Fruit fly (Drosophila melanogaster) whole organism, embryonic: ENCODE measurements around the gene orion.
A peak's percentile ranks its signal among the peaks of the same experiment; 100 is the strongest.

Experiments used
- Asciz ChIP-seq: fragments of 200-800 bp; sonication (Bioruptor generic); optimal IDR thresholded peaks from 2 replicates; lab custom pipeline; 2017; ENCODE audit warnings: missing biosample characterization, mild to moderate bottlenecking, missing genetic modification characterization, missing genetic modification reagents
- Atf6 ChIP-seq: fragments of 200-800 bp; sonication (Bioruptor generic); IDR thresholded peaks from 2 replicates; pipeline ENCODE4 v1.3.6; 2022; ENCODE audit warnings: missing biosample characterization, missing genetic modification characterization
- Bdp1 ChIP-seq: fragments of 200-800 bp; sonication (Bioruptor generic); optimal IDR thresholded peaks from 3 replicates; lab custom pipeline; 2016; ENCODE audit warnings: missing biosample characterization, missing genetic modification characterization
- Blimp-1 ChIP-seq: fragments of 200-800 bp; sonication (Bioruptor generic); optimal IDR thresholded peaks from 3 replicates; lab custom pipeline; 2018; ENCODE audit warnings: missing biosample characterization, missing genetic modification characterization, mild to moderate bottlenecking, moderate library complexity, missing genetic modification reagents
- CG10267 ChIP-seq: fragments of 200-800 bp; sonication (Bioruptor generic); optimal IDR thresholded peaks from 2 replicates; lab custom pipeline; 2018; ENCODE audit warnings: missing biosample characterization, mild to moderate bottlenecking, missing genetic modification characterization, moderate library complexity
- CG11695 ChIP-seq: fragments of 200-800 bp; sonication (Bioruptor generic); IDR thresholded peaks from 3 replicates; pipeline ENCODE4 v1.3.6; 2022; ENCODE audit warnings: missing biosample characterization, missing genetic modification characterization
- CG1233 ChIP-seq: fragments of 200-800 bp; sonication (Bioruptor generic); optimal IDR thresholded peaks from 4 replicates; lab custom pipeline; 2018; ENCODE audit warnings: missing biosample characterization, mild to moderate bottlenecking, missing genetic modification characterization
- CG15601 ChIP-seq: fragments of 200-800 bp; sonication (Bioruptor generic); optimal IDR thresholded peaks from 3 replicates; lab custom pipeline; 2019; ENCODE audit warnings: missing biosample characterization, mild to moderate bottlenecking, missing genetic modification characterization, moderate library complexity
- CG17829 ChIP-seq: fragments of 200-800 bp; optimal IDR thresholded peaks from 2 replicates; lab custom pipeline; 2019; ENCODE audit warnings: missing biosample characterization, mild to moderate bottlenecking, missing genetic modification characterization, moderate library complexity
- CG18599 ChIP-seq: fragments of 200-800 bp; sonication (Bioruptor generic); optimal IDR thresholded peaks from 3 replicates; lab custom pipeline; 2017; ENCODE audit warnings: missing biosample characterization, missing genetic modification characterization, mild to moderate bottlenecking, moderate library complexity, missing genetic modification reagents
- CG30403 ChIP-seq: fragments of 200-800 bp; sonication (Bioruptor generic); optimal IDR thresholded peaks from 3 replicates; lab custom pipeline; 2016; ENCODE audit warnings: missing biosample characterization, missing genetic modification characterization
- CG34422 ChIP-seq: fragments of 200-800 bp; sonication (Bioruptor generic); IDR thresholded peaks from 3 replicates; pipeline ENCODE4 v1.3.6; 2022; ENCODE audit warnings: missing biosample characterization, missing genetic modification characterization
- CG4328 ChIP-seq: fragments of 200-800 bp; sonication (Bioruptor generic); optimal IDR thresholded peaks from 3 replicates; lab custom pipeline; 2017; ENCODE audit warnings: missing biosample characterization, missing genetic modification reagents, missing genetic modification characterization
- CG4360 ChIP-seq: fragments of 200-800 bp; sonication (Bioruptor generic); IDR thresholded peaks from 2 replicates; pipeline ENCODE4 v1.3.6; 2022; ENCODE audit warnings: missing biosample characterization, missing genetic modification characterization
- CG4707 ChIP-seq: fragments of 200-800 bp; sonication (Bioruptor generic); optimal IDR thresholded peaks from 2 replicates; lab custom pipeline; 2018; ENCODE audit warnings: missing biosample characterization, mild to moderate bottlenecking, missing genetic modification characterization, moderate library complexity
- CG4854 ChIP-seq: fragments of 200-800 bp; sonication (Bioruptor generic); optimal IDR thresholded peaks from 2 replicates; lab custom pipeline; 2016; ENCODE audit warnings: missing biosample characterization, missing genetic modification characterization, inconsistent platforms
- CG8388 ChIP-seq: fragments of 200-800 bp; sonication (Bioruptor generic); optimal IDR thresholded peaks from 2 replicates; lab custom pipeline; 2019; ENCODE audit warnings: missing biosample characterization, mild to moderate bottlenecking, missing genetic modification characterization, moderate library complexity
- CG8924 ChIP-seq: fragments of 200-800 bp; optimal IDR thresholded peaks from 3 replicates; lab custom pipeline; 2019; ENCODE audit warnings: missing biosample characterization, mild to moderate bottlenecking, missing genetic modification characterization, moderate library complexity
- CG9437 ChIP-seq: fragments of 200-800 bp; sonication (Bioruptor generic); optimal IDR thresholded peaks from 2 replicates; lab custom pipeline; 2018; ENCODE audit warnings: missing biosample characterization, mild to moderate bottlenecking, missing genetic modification characterization
- CrebB ChIP-seq: fragments of 200-800 bp; sonication (Bioruptor generic); optimal IDR thresholded peaks from 3 replicates; lab custom pipeline; 2018; ENCODE audit warnings: missing biosample characterization, mild to moderate bottlenecking, missing genetic modification characterization
- Dll ChIP-seq: fragments of 200-800 bp; sonication (Bioruptor generic); IDR thresholded peaks from 4 replicates; pipeline ENCODE4 v1.3.6; 2022; ENCODE audit warnings: missing biosample characterization, missing genetic modification characterization; ENCODE audit not compliant: partially characterized antibody
- Doc3 ChIP-seq: fragments of 200-800 bp; sonication (Bioruptor generic); IDR thresholded peaks from 3 replicates; pipeline ENCODE4 v1.3.6; 2022; ENCODE audit warnings: missing biosample characterization, missing genetic modification characterization; ENCODE audit not compliant: partially characterized antibody
- Ets65A ChIP-seq: fragments of 200-800 bp; sonication (Bioruptor generic); peaks from one replicate; lab custom pipeline; 2016; ENCODE audit warnings: missing biosample characterization, missing genetic modification characterization
- Gug ChIP-seq: fragments of 200-800 bp; sonication (Bioruptor generic); IDR thresholded peaks from 4 replicates; pipeline ENCODE4 v1.3.6; 2022; ENCODE audit warnings: missing biosample characterization, missing genetic modification characterization
- HLH54F ChIP-seq: fragments of 200-800 bp; sonication (Bioruptor generic); optimal IDR thresholded peaks from 3 replicates; lab custom pipeline; 2016; ENCODE audit warnings: missing biosample characterization, missing genetic modification characterization
- HLHmδ ChIP-seq: fragments of 200-800 bp; sonication (Bioruptor generic); optimal IDR thresholded peaks from 2 replicates; lab custom pipeline; 2018; ENCODE audit warnings: missing biosample characterization, mild to moderate bottlenecking, missing genetic modification characterization, moderate library complexity
- Hr39 ChIP-seq: fragments of >200 bp; optimal IDR thresholded peaks from 2 replicates; lab custom pipeline; 2017
- Hr78 ChIP-seq, 2 experiments: fragments of 200-800 bp in 1 of 2; fragments of >200 bp in 1 of 2; sonication (Bioruptor generic) in 1 of 2; optimal IDR thresholded peaks; 2 replicates each; lab custom pipeline; 2017 to 2019; ENCODE audit warnings: missing biosample characterization in 2 of 2, missing genetic modification characterization in 2 of 2, mild to moderate bottlenecking in 1 of 2, moderate library complexity in 1 of 2
- Pdp1 ChIP-seq, 2 experiments: fragments of 200-800 bp; sonication (Bioruptor generic); optimal IDR thresholded peaks; 3 replicates each; lab custom pipeline; 2016; ENCODE audit warnings: missing biosample characterization in 2 of 2, missing genetic modification characterization in 2 of 2, mild to moderate bottlenecking in 1 of 2, moderate library complexity in 1 of 2
- Sox100B ChIP-seq: fragments of 200-800 bp; sonication (Bioruptor generic); optimal IDR thresholded peaks from 3 replicates; lab custom pipeline; 2018; ENCODE audit warnings: missing biosample characterization, mild to moderate bottlenecking, missing genetic modification characterization
- TFAM ChIP-seq: fragments of 200-800 bp; sonication (Bioruptor generic); optimal IDR thresholded peaks from 2 replicates; lab custom pipeline; 2017; ENCODE audit warnings: missing biosample characterization, missing genetic modification characterization, inconsistent platforms
- ase ChIP-seq: fragments of 200-800 bp; sonication (Bioruptor generic); IDR thresholded peaks from 3 replicates; pipeline ENCODE4 v1.3.6; 2022; ENCODE audit warnings: missing biosample characterization, missing genetic modification characterization
- bbx ChIP-seq: fragments of 200-800 bp; sonication (Bioruptor generic); IDR thresholded peaks from 2 replicates; pipeline ENCODE4 v1.3.6; 2022; ENCODE audit warnings: missing biosample characterization, missing genetic modification characterization; ENCODE audit not compliant: partially characterized antibody
- cg ChIP-seq: fragments of 200-800 bp; sonication (Bioruptor generic); optimal IDR thresholded peaks from 3 replicates; lab custom pipeline; 2019; ENCODE audit warnings: missing biosample characterization, mild to moderate bottlenecking, missing genetic modification characterization, moderate library complexity
- dimm ChIP-seq: fragments of 200-800 bp; sonication (Bioruptor generic); IDR thresholded peaks from 2 replicates; pipeline ENCODE4 v1.3.6; 2022; ENCODE audit warnings: missing biosample characterization, missing genetic modification characterization
- dysf ChIP-seq: fragments of 200-800 bp; sonication (Bioruptor generic); IDR thresholded peaks from 3 replicates; pipeline ENCODE4 v1.3.6; 2022; ENCODE audit warnings: missing biosample characterization, missing genetic modification characterization
- en ChIP-seq: fragments of 200-800 bp; sonication (Bioruptor generic); optimal IDR thresholded peaks from 2 replicates; lab custom pipeline; 2016; ENCODE audit warnings: missing biosample characterization, missing genetic modification characterization
- ewg ChIP-seq: fragments of 200-800 bp; sonication (Bioruptor generic); optimal IDR thresholded peaks from 3 replicates; lab custom pipeline; 2017; ENCODE audit warnings: mild to moderate bottlenecking, missing biosample characterization, missing genetic modification reagents, missing genetic modification characterization
- fd3F ChIP-seq: fragments of 200-800 bp; sonication (Bioruptor generic); optimal IDR thresholded peaks from 2 replicates; lab custom pipeline; 2018; ENCODE audit warnings: missing biosample characterization, mild to moderate bottlenecking, missing genetic modification characterization, moderate library complexity
- kni ChIP-seq: fragments of 200-800 bp; sonication (Bioruptor generic); optimal IDR thresholded peaks from 3 replicates; lab custom pipeline; 2017; ENCODE audit warnings: mild to moderate bottlenecking, missing biosample characterization, missing genetic modification reagents, missing genetic modification characterization
- p53 ChIP-seq: fragments of 200-800 bp; sonication (Bioruptor generic); optimal IDR thresholded peaks from 2 replicates; lab custom pipeline; 2016; ENCODE audit warnings: missing biosample characterization, missing genetic modification characterization
- row ChIP-seq: fragments of 200-800 bp; sonication (Bioruptor generic); IDR thresholded peaks from 3 replicates; pipeline ENCODE4 v1.3.6; 2022; ENCODE audit warnings: missing biosample characterization, missing genetic modification characterization
- sd ChIP-seq: fragments of 200-800 bp; sonication (Bioruptor generic); optimal IDR thresholded peaks from 3 replicates; lab custom pipeline; 2018; ENCODE audit warnings: missing biosample characterization, mild to moderate bottlenecking, missing genetic modification characterization, moderate library complexity
- sisA ChIP-seq: fragments of 200-800 bp; sonication (Bioruptor generic); IDR thresholded peaks from 2 replicates; pipeline ENCODE4 v1.3.6; 2022; ENCODE audit warnings: missing biosample characterization, missing genetic modification characterization
- tll ChIP-seq, 2 experiments: fragments of 200-800 bp in 1 of 2; fragments of >200 bp in 1 of 2; sonication (Bioruptor generic) in 1 of 2; optimal IDR thresholded peaks; 2 replicates each; lab custom pipeline; 2017 to 2019; ENCODE audit warnings: missing biosample characterization in 2 of 2, missing genetic modification characterization in 2 of 2, mild to moderate bottlenecking in 1 of 2, moderate library complexity in 1 of 2
- tup ChIP-seq: fragments of 200-800 bp; sonication (Bioruptor generic); optimal IDR thresholded peaks from 2 replicates; lab custom pipeline; 2016; ENCODE audit warnings: missing biosample characterization, mild to moderate bottlenecking, missing genetic modification characterization, moderate library complexity
- tx ChIP-seq: fragments of 200-800 bp; sonication (Bioruptor generic); optimal IDR thresholded peaks from 2 replicates; lab custom pipeline; 2016; ENCODE audit warnings: missing biosample characterization, missing genetic modification characterization
- unpg ChIP-seq: fragments of 200-800 bp; sonication (Bioruptor generic); optimal IDR thresholded peaks from 3 replicates; lab custom pipeline; 2018; ENCODE audit warnings: missing biosample characterization, mild to moderate bottlenecking, missing genetic modification characterization, moderate library complexity
- zfh1 ChIP-seq: fragments of 200-800 bp; sonication (Bioruptor generic); IDR thresholded peaks from 3 replicates; pipeline ENCODE4 v1.3.6; 2022; ENCODE audit warnings: missing biosample characterization, missing genetic modification characterization

orion gene

DNA sequence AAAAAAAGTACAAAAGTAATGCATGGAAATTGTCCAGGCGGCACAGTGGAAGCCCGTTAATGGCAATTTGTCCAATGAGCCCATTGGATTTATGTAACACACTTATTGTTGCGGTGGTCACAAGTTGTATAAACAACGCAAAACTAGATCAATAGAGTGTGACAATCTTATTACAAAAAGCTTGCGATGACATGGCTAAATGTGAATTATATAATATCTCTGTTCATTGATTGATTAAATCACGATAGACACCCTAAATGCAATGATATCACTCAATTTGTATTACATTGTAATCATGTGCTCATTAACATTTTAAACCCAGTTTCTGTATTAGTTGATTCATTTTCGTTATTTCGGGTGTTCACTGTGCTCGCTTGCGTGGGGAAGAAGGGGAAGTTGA, 31.3 kb upstream of the orion start (continued):
- TF ChIP-seq tx (GFP tag; lab: Kevin White, UChicago): no peak
- TF ChIP-seq Sox100B: peak; percentile 36
- TF ChIP-seq CG4360 (GFP tag; lab: Robert Waterston, UW): no peak
- TF ChIP-seq sisA (GFP tag; lab: Robert Waterston, UW): no peak
- no peak for TF ChIP-seq tup (GFP tag; lab: Kevin White, UChicago)
- no peak for TF ChIP-seq CG1233 (GFP tag; lab: Kevin White, UChicago)
- peak; percentile 30 for TF ChIP-seq Blimp-1 (GFP tag; lab: Kevin White, UChicago)
- no peak for TF ChIP-seq CrebB (tag; lab: Kevin White, UChicago)
- TF ChIP-seq CG9437 (GFP tag; lab: Kevin White, UChicago): no peak
- no peak for TF ChIP-seq ase (GFP tag; lab: Robert Waterston, UW)
- no peak for TF ChIP-seq CG18599 (GFP tag; lab: Kevin White, UChicago)
- TF ChIP-seq CG4707 (GFP tag; lab: Kevin White, UChicago): no peak
- no peak for TF ChIP-seq CG4854
- peak; percentile 9 for TF ChIP-seq CG8924 (tag; lab: Kevin White, UChicago)
- TF ChIP-seq CG30403 (GFP tag; lab: Kevin White, UChicago): peak; percentile 18
- no peak for TF ChIP-seq ewg
- no peak for TF ChIP-seq TFAM
- no peak for TF ChIP-seq CG15601 (tag; lab: Kevin White, UChicago)
- TF ChIP-seq CG17829 (tag; lab: Kevin White, UChicago): peak; percentile 5
- TF ChIP-seq unpg (GFP tag; lab: Kevin White, UChicago): peak; percentile 23
- TF ChIP-seq dysf (GFP tag; lab: Robert Waterston, UW): no peak
- peak; percentile 45; the same call in 2 of the 3 replicates for TF ChIP-seq row (GFP tag; lab: Robert Waterston, UW)
- TF ChIP-seq p53 (GFP tag; lab: Kevin White, UChicago): no peak
- TF ChIP-seq CG10267 (tag; lab: Kevin White, UChicago): peak; percentile 10
- 0 out of 3 replicates have a peak, but pooled peaks have one; percentile 12 for TF ChIP-seq CG11695 (GFP tag; lab: Robert Waterston, UW)
- no peak for TF ChIP-seq Atf6 (GFP tag; lab: Robert Waterston, UW)
- TF ChIP-seq Gug (GFP tag; lab: Robert Waterston, UW): no peak
- TF ChIP-seq Dll (GFP tag; lab: Robert Waterston, UW): no peak
- no peak for TF ChIP-seq zfh1
- no peak for TF ChIP-seq CG4328 (GFP tag; lab: Kevin White, UChicago)
- no peak for TF ChIP-seq CG34422 (GFP tag; lab: Robert Waterston, UW)
- peak; percentile 30 for TF ChIP-seq Asciz
- TF ChIP-seq, all 482 proteins: peak for 58

DNA sequence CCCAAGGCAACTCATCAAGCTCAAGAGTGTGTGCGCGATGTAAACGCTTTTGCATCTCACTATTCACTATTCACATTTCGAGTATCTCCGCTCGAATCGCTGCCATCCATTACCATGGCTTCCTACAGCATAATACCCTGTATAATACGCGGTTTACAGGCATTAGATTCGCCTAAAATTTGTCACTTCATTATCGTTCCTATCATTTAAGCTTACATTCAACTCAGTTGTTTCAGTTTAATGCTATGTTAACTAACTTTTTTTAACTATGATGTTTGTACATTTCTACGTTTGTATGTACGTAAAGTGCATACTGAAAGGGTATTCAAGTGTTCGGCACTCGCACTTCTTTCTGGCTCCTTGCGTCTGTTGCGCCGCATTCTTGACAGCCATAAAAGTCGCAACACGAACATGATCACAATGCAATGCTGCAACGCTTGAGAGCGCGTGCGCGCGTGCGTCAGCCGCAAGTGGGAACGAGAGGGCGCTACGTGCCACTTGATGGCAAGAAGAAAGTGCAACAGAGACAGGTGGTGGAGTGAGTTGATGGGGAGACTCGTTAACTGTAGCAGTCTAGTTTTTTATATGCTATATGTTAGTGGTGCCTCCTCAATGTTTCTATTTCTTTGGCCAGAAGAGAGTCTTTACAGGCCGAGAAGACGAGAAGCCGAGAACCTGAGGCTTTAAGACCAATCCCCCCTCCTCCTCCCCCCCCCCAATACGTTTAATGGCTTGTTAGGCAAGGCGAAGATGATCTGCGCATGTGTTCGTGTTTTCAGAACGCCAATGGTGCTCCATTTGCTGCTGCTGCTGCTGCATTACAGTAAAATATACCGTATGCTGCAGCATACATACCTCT, 30.5 kb upstream of the orion start:
- TF ChIP-seq sd (tag; lab: Kevin White, UChicago): peak; percentile 49
- no peak for TF ChIP-seq dimm
- peak; percentile 30 for TF ChIP-seq cg (GFP tag; lab: Kevin White, UChicago)
- TF ChIP-seq Hr39 (lab: Kevin White, UChicago): peak; percentile 98
- TF ChIP-seq Pdp1 (GFP tag; optimal IDR thresholded peaks at IDR 0.05; lab: Kevin White, UChicago): no peak
- TF ChIP-seq Ets65A: peak; percentile 83
- no peak for TF ChIP-seq Hr78 (GFP tag; optimal IDR thresholded peaks at IDR 0.05; lab: Kevin White, UChicago)
- no peak for TF ChIP-seq fd3F
- peak in 1 of 2 experiments; percentile 54 for TF ChIP-seq tll (GFP tag; optimal IDR thresholded peaks at IDR 0.05; lab: Kevin White, UChicago)
- TF ChIP-seq HLH54F (GFP tag; lab: Kevin White, UChicago): no peak
- peak; percentile 44 for TF ChIP-seq HLHmδ
- no peak for TF ChIP-seq bbx (GFP tag; lab: Robert Waterston, UW)
- no peak for TF ChIP-seq en (GFP tag; lab: Kevin White, UChicago)
- no peak for TF ChIP-seq Bdp1 (GFP tag; lab: Kevin White, UChicago)
- TF ChIP-seq CG8388: no peak
- TF ChIP-seq Doc3: no peak
- peak; percentile 39 for TF ChIP-seq kni (GFP tag; lab: Kevin White, UChicago)
